Fruit fly (Drosophila melanogaster) whole organism, prepupa: ENCODE measurements around the gene SkpA.
A peak's percentile ranks its signal among the peaks of the same experiment; 100 is the strongest.

Experiments used
- Blimp-1 ChIP-seq: fragments of 200-800 bp; sonication (Bioruptor generic); optimal IDR thresholded peaks from 3 replicates; lab custom pipeline; 2017; ENCODE audit warnings: missing biosample characterization, missing genetic modification characterization, mild to moderate bottlenecking, moderate library complexity, missing genetic modification reagents
- CG10669 ChIP-seq: fragments of 200-800 bp; sonication (Bioruptor generic); optimal IDR thresholded peaks from 3 replicates; lab custom pipeline; 2018; ENCODE audit warnings: missing biosample characterization, mild to moderate bottlenecking, missing genetic modification characterization, moderate library complexity
- CG11294 ChIP-seq: fragments of 200-800 bp; sonication (Bioruptor generic); IDR thresholded peaks from 2 replicates; pipeline ENCODE4 v1.3.6; 2022; ENCODE audit warnings: missing biosample characterization, missing genetic modification characterization
- CG11762 ChIP-seq: fragments of 200-800 bp; sonication (Bioruptor generic); optimal IDR thresholded peaks from 3 replicates; lab custom pipeline; 2016; ENCODE audit warnings: missing biosample characterization, missing genetic modification characterization; ENCODE audit not compliant: insufficient read depth
- CG11902 ChIP-seq: fragments of 200-800 bp; sonication (Bioruptor generic); optimal IDR thresholded peaks from 3 replicates; lab custom pipeline; 2016; ENCODE audit warnings: missing biosample characterization, missing genetic modification characterization
- CG15336 ChIP-seq: fragments of 200-800 bp; sonication (Bioruptor generic); IDR thresholded peaks from 2 replicates; pipeline ENCODE4 v1.3.6; 2022; ENCODE audit warnings: missing biosample characterization, missing genetic modification characterization
- CG1621 ChIP-seq: fragments of 200-800 bp; sonication (Bioruptor generic); optimal IDR thresholded peaks from 3 replicates; lab custom pipeline; 2018; ENCODE audit warnings: missing biosample characterization, mild to moderate bottlenecking, missing genetic modification characterization
- CG16779 ChIP-seq: fragments of 200-800 bp; sonication (Bioruptor generic); optimal IDR thresholded peaks from 3 replicates; lab custom pipeline; 2017; ENCODE audit warnings: missing biosample characterization, mild to moderate bottlenecking, missing genetic modification characterization
- CG31627 ChIP-seq: fragments of 200-800 bp; sonication (Bioruptor generic); optimal IDR thresholded peaks from 3 replicates; lab custom pipeline; 2016; ENCODE audit warnings: missing biosample characterization, missing genetic modification characterization
- CG32006 ChIP-seq: fragments of 200-800 bp; sonication (Bioruptor generic); optimal IDR thresholded peaks from 3 replicates; lab custom pipeline; 2017; ENCODE audit warnings: missing biosample characterization, mild to moderate bottlenecking, missing genetic modification characterization
- CG34406 ChIP-seq: fragments of 200-800 bp; sonication (Bioruptor generic); optimal IDR thresholded peaks from 3 replicates; lab custom pipeline; 2016; ENCODE audit warnings: missing biosample characterization, missing genetic modification characterization
- CG3919 ChIP-seq: fragments of 200-800 bp; sonication (Bioruptor generic); optimal IDR thresholded peaks from 3 replicates; lab custom pipeline; 2016; ENCODE audit warnings: missing biosample characterization, missing genetic modification characterization
- CG4318 ChIP-seq: fragments of 200-800 bp; sonication (Bioruptor generic); optimal IDR thresholded peaks from 3 replicates; lab custom pipeline; 2017; ENCODE audit warnings: missing biosample characterization, mild to moderate bottlenecking, missing genetic modification characterization
- CG6163 ChIP-seq: fragments of 200-800 bp; sonication (Bioruptor generic); IDR thresholded peaks from 3 replicates; pipeline ENCODE4 v1.3.6; 2022; ENCODE audit warnings: missing biosample characterization, missing genetic modification characterization
- CG6276 ChIP-seq: fragments of 200-800 bp; sonication (Bioruptor generic); optimal IDR thresholded peaks from 2 replicates; lab custom pipeline; 2017; ENCODE audit warnings: missing biosample characterization, mild to moderate bottlenecking, missing genetic modification characterization
- CG6792 ChIP-seq: fragments of 200-800 bp; sonication (Bioruptor generic); optimal IDR thresholded peaks from 3 replicates; lab custom pipeline; 2016; ENCODE audit warnings: missing biosample characterization, missing genetic modification characterization
- CG6808 ChIP-seq: fragments of 200-800 bp; sonication (Bioruptor generic); optimal IDR thresholded peaks from 3 replicates; lab custom pipeline; 2017; ENCODE audit warnings: missing biosample characterization, missing genetic modification characterization, mild to moderate bottlenecking, moderate library complexity, missing genetic modification reagents
- CG7368 ChIP-seq: fragments of 200-800 bp; sonication (Bioruptor generic); optimal IDR thresholded peaks from 3 replicates; lab custom pipeline; 2016; ENCODE audit warnings: missing biosample characterization, missing genetic modification characterization
- CG8119 ChIP-seq: fragments of 200-800 bp; sonication (Bioruptor generic); IDR thresholded peaks from 3 replicates; pipeline ENCODE4 v1.3.6; 2022; ENCODE audit warnings: missing biosample characterization, missing genetic modification characterization
- CG8319 ChIP-seq: fragments of 200-800 bp; sonication (Bioruptor generic); optimal IDR thresholded peaks from 3 replicates; lab custom pipeline; 2016; ENCODE audit warnings: missing biosample characterization, missing genetic modification characterization
- CG8632 ChIP-seq: fragments of 200-800 bp; sonication (Bioruptor generic); optimal IDR thresholded peaks from 3 replicates; lab custom pipeline; 2016; ENCODE audit warnings: missing biosample characterization, missing genetic modification characterization
- CG9139 ChIP-seq: fragments of 200-800 bp; sonication (Bioruptor generic); optimal IDR thresholded peaks from 3 replicates; lab custom pipeline; 2017; ENCODE audit warnings: missing biosample characterization, mild to moderate bottlenecking, missing genetic modification characterization
- Eip75B ChIP-seq: fragments of 200-800 bp; sonication (Bioruptor generic); optimal IDR thresholded peaks from 3 replicates; lab custom pipeline; 2016; ENCODE audit warnings: missing biosample characterization, missing genetic modification characterization
- Eip78C ChIP-seq: fragments of 200-800 bp; sonication (Bioruptor generic); peaks from one replicate; lab custom pipeline; 2016; ENCODE audit warnings: missing biosample characterization, missing genetic modification characterization
- Eip93F ChIP-seq: fragments of 200-800 bp; sonication (Bioruptor generic); optimal IDR thresholded peaks from 2 replicates; lab custom pipeline; 2016; ENCODE audit warnings: missing biosample characterization, mild to moderate bottlenecking, missing genetic modification characterization
- Ets21C ChIP-seq: fragments of 200-800 bp; sonication (Bioruptor generic); optimal IDR thresholded peaks from 3 replicates; lab custom pipeline; 2016; ENCODE audit warnings: missing biosample characterization, missing genetic modification characterization
- Ets96B ChIP-seq: fragments of 200-800 bp; optimal IDR thresholded peaks from 2 replicates; lab custom pipeline; 2019; ENCODE audit warnings: missing biosample characterization, mild to moderate bottlenecking, missing genetic modification characterization, moderate library complexity
- Hr38 ChIP-seq: sonication (Bioruptor generic); optimal IDR thresholded peaks from 2 replicates; lab custom pipeline; 2016; ENCODE audit warnings: missing biosample characterization, missing genetic modification characterization
- Hr4 ChIP-seq: fragments of 200-800 bp; sonication (Bioruptor generic); optimal IDR thresholded peaks from 3 replicates; lab custom pipeline; 2016; ENCODE audit warnings: missing biosample characterization, missing genetic modification characterization
- Lpt ChIP-seq: fragments of 200-800 bp; sonication (Bioruptor generic); optimal IDR thresholded peaks from 3 replicates; lab custom pipeline; 2016; ENCODE audit warnings: missing biosample characterization, missing genetic modification characterization
- Met ChIP-seq: fragments of 200-800 bp; sonication (Bioruptor generic); optimal IDR thresholded peaks from 3 replicates; lab custom pipeline; 2016; ENCODE audit warnings: missing biosample characterization, missing genetic modification characterization
- OdsH ChIP-seq: fragments of 200-800 bp; sonication (Bioruptor generic); optimal IDR thresholded peaks from 3 replicates; lab custom pipeline; 2016; ENCODE audit warnings: missing biosample characterization, missing genetic modification characterization
- Smox ChIP-seq: fragments of 200-800 bp; sonication (Bioruptor generic); optimal IDR thresholded peaks from 3 replicates; lab custom pipeline; 2016; ENCODE audit warnings: missing biosample characterization, missing genetic modification characterization
- Sox102F ChIP-seq: fragments of 200-800 bp; sonication (Bioruptor generic); optimal IDR thresholded peaks from 2 replicates; lab custom pipeline; 2016; ENCODE audit warnings: missing biosample characterization, mild to moderate bottlenecking, missing genetic modification characterization
- Sox15 ChIP-seq: fragments of 200-800 bp; sonication (Bioruptor generic); optimal IDR thresholded peaks from 3 replicates; lab custom pipeline; 2016; ENCODE audit warnings: missing biosample characterization, missing genetic modification characterization
- achi ChIP-seq: fragments of 200-800 bp; sonication (Bioruptor generic); optimal IDR thresholded peaks from 3 replicates; lab custom pipeline; 2016; ENCODE audit warnings: missing biosample characterization, missing genetic modification characterization
- acj6 ChIP-seq: fragments of 200-800 bp; sonication (Bioruptor generic); optimal IDR thresholded peaks from 3 replicates; lab custom pipeline; 2016; ENCODE audit warnings: missing biosample characterization, missing genetic modification characterization
- cyc ChIP-seq: fragments of 200-800 bp; sonication (Bioruptor generic); optimal IDR thresholded peaks from 3 replicates; lab custom pipeline; 2016; ENCODE audit warnings: missing biosample characterization, missing genetic modification characterization
- dac ChIP-seq: fragments of 200-800 bp; sonication (Bioruptor generic); optimal IDR thresholded peaks from 2 replicates; lab custom pipeline; 2017; ENCODE audit warnings: missing biosample characterization, mild to moderate bottlenecking, missing genetic modification characterization
- dsx ChIP-seq: fragments of 200-800 bp; optimal IDR thresholded peaks from 3 replicates; lab custom pipeline; 2019; ENCODE audit warnings: missing biosample characterization, mild to moderate bottlenecking, missing genetic modification characterization, moderate library complexity; ENCODE audit not compliant: poor library complexity, severe bottlenecking
- eg ChIP-seq: fragments of 200-800 bp; sonication (Bioruptor generic); IDR thresholded peaks from 3 replicates; pipeline ENCODE4 v1.3.6; 2022; ENCODE audit warnings: missing biosample characterization, missing genetic modification characterization
- esn ChIP-seq: fragments of 200-800 bp; sonication (Bioruptor generic); optimal IDR thresholded peaks from 2 replicates; lab custom pipeline; 2016; ENCODE audit warnings: missing biosample characterization, mild to moderate bottlenecking, missing genetic modification characterization, moderate library complexity
- fd59A ChIP-seq: fragments of 200-800 bp; sonication (Bioruptor generic); optimal IDR thresholded peaks from 2 replicates; lab custom pipeline; 2017; ENCODE audit warnings: missing biosample characterization, mild to moderate bottlenecking, missing genetic modification characterization, missing genetic modification reagents
- fkh ChIP-seq: fragments of 200-800 bp; sonication (Bioruptor generic); optimal IDR thresholded peaks from 3 replicates; lab custom pipeline; 2017; ENCODE audit warnings: missing biosample characterization, mild to moderate bottlenecking, missing genetic modification characterization, moderate library complexity
- net ChIP-seq: fragments of 200-800 bp; sonication (Bioruptor generic); optimal IDR thresholded peaks from 3 replicates; lab custom pipeline; 2016; ENCODE audit warnings: missing biosample characterization, missing genetic modification characterization
- pdm3 ChIP-seq: fragments of 200-800 bp; sonication (Bioruptor generic); optimal IDR thresholded peaks from 3 replicates; lab custom pipeline; 2016; ENCODE audit warnings: missing biosample characterization, missing genetic modification characterization
- salr ChIP-seq, 2 experiments: fragments of 200-800 bp; sonication (Bioruptor generic); optimal IDR thresholded peaks; 3 replicates each; lab custom pipeline; 2016 to 2018; ENCODE audit warnings: missing biosample characterization in 2 of 2, missing genetic modification characterization in 2 of 2, mild to moderate bottlenecking in 1 of 2
- spab ChIP-seq: fragments of 200-800 bp; sonication (Bioruptor generic); optimal IDR thresholded peaks from 2 replicates; lab custom pipeline; 2017; ENCODE audit warnings: missing biosample characterization, mild to moderate bottlenecking, missing genetic modification characterization, missing genetic modification reagents
- ss ChIP-seq, 2 experiments: fragments of 200-800 bp; sonication (Bioruptor generic); optimal IDR thresholded peaks; 2 replicates in 1 of 2; 3 replicates in 1 of 2; lab custom pipeline; 2017 to 2018; ENCODE audit warnings: mild to moderate bottlenecking in 2 of 2, missing biosample characterization in 2 of 2, missing genetic modification characterization in 2 of 2, moderate library complexity in 1 of 2
- svp ChIP-seq: fragments of 200-800 bp; sonication (Bioruptor generic); peaks from one replicate; lab custom pipeline; 2016; ENCODE audit warnings: missing biosample characterization, missing genetic modification characterization
- topi ChIP-seq: fragments of 200-800 bp; sonication (Bioruptor generic); optimal IDR thresholded peaks from 3 replicates; lab custom pipeline; 2016; ENCODE audit warnings: missing biosample characterization, missing genetic modification characterization
- vri ChIP-seq: fragments of 200-800 bp; sonication (Bioruptor generic); optimal IDR thresholded peaks from 3 replicates; lab custom pipeline; 2016; ENCODE audit warnings: missing biosample characterization, mild to moderate bottlenecking, missing genetic modification characterization

SkpA gene

DNA sequence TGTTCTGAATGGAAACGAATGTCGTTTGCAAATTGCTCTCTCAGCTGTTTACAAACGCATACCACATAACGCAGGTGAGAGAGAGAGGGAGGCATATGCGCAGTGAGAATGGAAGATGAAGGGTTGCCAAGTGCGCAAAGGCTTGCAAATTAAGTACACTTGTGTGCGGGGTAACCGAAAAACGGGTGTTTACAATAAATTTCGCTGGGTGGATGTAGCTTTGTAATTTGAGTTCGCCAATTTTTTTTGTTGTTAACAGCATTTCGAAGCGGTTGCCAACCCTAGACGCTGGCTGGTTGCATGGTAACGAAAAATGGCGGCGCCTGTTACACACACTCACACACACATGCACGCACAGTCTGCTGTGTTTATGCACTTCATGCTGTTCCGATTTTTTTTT, 965 bp upstream of the SkpA start:
- TF ChIP-seq CG34406 (GFP tag; lab: Kevin White, UChicago) (peak; percentile 95), CG11762 (GFP tag; lab: Kevin White, UChicago) (peak; percentile 94), Ets96B (peak; percentile 92), CG10669 (GFP tag; lab: Kevin White, UChicago) (peak; percentile 94), Eip75B (GFP tag; lab: Kevin White, UChicago) (peak; percentile 95), CG8119 (GFP tag; lab: Robert Waterston, UW) (peak; percentile 96), Blimp-1 (peak; percentile 87), CG11902 (peak; percentile 93), Lpt (GFP tag; lab: Kevin White, UChicago) (peak; percentile 95), Eip93F (GFP tag; lab: Kevin White, UChicago) (peak; percentile 93), Sox102F (GFP tag; lab: Kevin White, UChicago) (peak; percentile 96), Hr4 (GFP tag; lab: Kevin White, UChicago) (peak; percentile 95), eg (GFP tag; lab: Robert Waterston, UW) (peak; percentile 99), dac (peak; percentile 95), CG6808 (GFP tag; lab: Kevin White, UChicago) (peak; percentile 95), CG32006 (GFP tag; lab: Kevin White, UChicago) (peak; percentile 96), CG11294 (GFP tag; lab: Robert Waterston, UW) (peak; percentile 96), svp (GFP tag; lab: Kevin White, UChicago) (peak; percentile 98), CG4318 (GFP tag; lab: Kevin White, UChicago) (no peak), Hr38 (GFP tag; lab: Kevin White, UChicago) (peak; percentile 86), CG6163 (GFP tag; lab: Robert Waterston, UW) (peak; percentile 99), acj6 (GFP tag; lab: Kevin White, UChicago) (peak; percentile 95), spab (GFP tag; lab: Kevin White, UChicago) (peak; percentile 91), CG31627 (GFP tag; lab: Kevin White, UChicago) (peak; percentile 97), ss (GFP tag; optimal IDR thresholded peaks at IDR 0.05; lab: Kevin White, UChicago) (peak; percentile 93 to 96), CG9139 (GFP tag; lab: Kevin White, UChicago) (no peak), CG15336 (GFP tag; lab: Robert Waterston, UW) (peak; percentile 98), CG6276 (GFP tag; lab: Kevin White, UChicago) (peak; percentile 95), CG8632 (GFP tag; lab: Kevin White, UChicago) (peak; percentile 93), topi (GFP tag; lab: Kevin White, UChicago) (peak; percentile 96), pdm3 (GFP tag; lab: Kevin White, UChicago) (peak; percentile 97), net (peak; percentile 97), CG1621 (tag; lab: Kevin White, UChicago) (peak; percentile 96), fd59A (GFP tag; lab: Kevin White, UChicago) (peak; percentile 94), esn (GFP tag; lab: Kevin White, UChicago) (peak; percentile 96), CG16779 (tag; lab: Kevin White, UChicago) (peak; percentile 92), fkh (peak; percentile 83), Eip78C (GFP tag; lab: Kevin White, UChicago) (peak; percentile 98), salr (GFP tag; optimal IDR thresholded peaks at IDR 0.05; lab: Kevin White, UChicago) (peak; percentile 82 to 92), dsx (GFP tag; lab: Kevin White, UChicago) (peak; percentile 89), Met (GFP tag; lab: Kevin White, UChicago) (peak; percentile 97), CG8319 (GFP tag; lab: Kevin White, UChicago) (peak; percentile 94), achi (peak; percentile 95), Smox (GFP tag; lab: Kevin White, UChicago) (peak; percentile 96), CG6792 (peak; percentile 96), CG3919 (peak; percentile 96), vri (GFP tag; lab: Kevin White, UChicago) (peak; percentile 95), OdsH (GFP tag; lab: Kevin White, UChicago) (peak; percentile 97), Sox15 (peak; percentile 93), Ets21C (peak; percentile 94), CG7368 (peak; percentile 95), cyc (GFP tag; lab: Kevin White, UChicago) (peak; percentile 97)
